Worm (Caenorhabditis elegans) whole organism, young adult: Measurements from ENCODE around the gene mboa-6.
A peak's percentile ranks its signal among the peaks of the same experiment; 100 is the strongest.

Experiments used
- B0035.1 ChIP-seq: sonication (generic microtip); optimal IDR thresholded peaks from 2 replicates; lab custom pipeline; 2016; ENCODE audit warnings: missing genetic modification characterization, mild to moderate bottlenecking, missing compliant biosample characterization, missing genotype, missing genetic modification reagents
- C06A6.2 ChIP-seq: fragments of 200-800 bp; sonication (Bioruptor generic); conservative IDR thresholded peaks from 2 replicates; pipeline ENCODE4 v1.3.6; 2022; ENCODE audit warnings: missing genetic modification characterization, missing compliant biosample characterization
- C17E4.6 ChIP-seq: fragments of 200-800 bp; sonication (Bioruptor generic); IDR thresholded peaks from 2 replicates; pipeline ENCODE4 v1.3.6; 2022; ENCODE audit warnings: missing genetic modification reagents, missing genetic modification characterization, missing compliant biosample characterization
- F10E7.11 ChIP-seq: sonication (generic microtip); optimal IDR thresholded peaks from 2 replicates; lab custom pipeline; 2017; ENCODE audit warnings: mild to moderate bottlenecking, missing genetic modification characterization, moderate library complexity, missing compliant biosample characterization
- F37B4.10 ChIP-seq: fragments of 200-800 bp; sonication (Bioruptor generic); IDR thresholded peaks from 2 replicates; pipeline ENCODE4 v1.3.6; 2022; ENCODE audit warnings: missing genetic modification characterization, missing compliant biosample characterization
- F39B2.1 ChIP-seq: fragments of 200-800 bp; sonication (Bioruptor generic); IDR thresholded peaks from 2 replicates; pipeline ENCODE4 v1.3.6; 2022; ENCODE audit warnings: missing genetic modification reagents, missing genetic modification characterization, missing compliant biosample characterization
- F55B11.4 ChIP-seq: sonication (generic microtip); optimal IDR thresholded peaks from 2 replicates; lab custom pipeline; 2016; ENCODE audit warnings: missing compliant biosample characterization, missing genetic modification characterization, borderline replicate concordance; ENCODE audit not compliant: insufficient read depth
- K11D2.4 ChIP-seq: fragments of 200-800 bp; sonication (Bioruptor generic); IDR thresholded peaks from 2 replicates; pipeline ENCODE4 v1.3.6; 2022; ENCODE audit warnings: missing genetic modification reagents, missing genetic modification characterization, missing compliant biosample characterization
- T07F8.4 ChIP-seq: sonication (generic microtip); optimal IDR thresholded peaks from 2 replicates; lab custom pipeline; 2016; ENCODE audit warnings: mild to moderate bottlenecking, missing genetic modification characterization, moderate library complexity, missing compliant biosample characterization
- Y53F4B.3 ChIP-seq: fragments of 200-800 bp; sonication (Bioruptor generic); IDR thresholded peaks from 2 replicates; pipeline ENCODE4 v1.3.6; 2022; ENCODE audit warnings: missing genetic modification reagents, missing genetic modification characterization, missing compliant biosample characterization
- Y67H2A.10 ChIP-seq: fragments of 200-800 bp; sonication (Bioruptor generic); conservative IDR thresholded peaks from 2 replicates; pipeline ENCODE4 v1.3.6; 2022; ENCODE audit warnings: missing genetic modification reagents, missing genetic modification characterization, missing compliant biosample characterization
- Y95B8A.8 ChIP-seq: fragments of 200-800 bp; sonication (Bioruptor generic); IDR thresholded peaks from 2 replicates; pipeline ENCODE4 v1.3.6; 2022; ENCODE audit warnings: missing genetic modification reagents, missing genetic modification characterization, missing compliant biosample characterization
- akir-1 ChIP-seq: fragments of 200-800 bp; sonication (Bioruptor generic); optimal IDR thresholded peaks from 2 replicates; lab custom pipeline; 2018; ENCODE audit warnings: mild to moderate bottlenecking, missing genetic modification characterization, moderate library complexity, missing compliant biosample characterization
- attf-5 ChIP-seq: fragments of 200-800 bp; sonication (Bioruptor generic); optimal IDR thresholded peaks from 2 replicates; lab custom pipeline; 2018; ENCODE audit warnings: mild to moderate bottlenecking, missing genetic modification characterization, missing compliant biosample characterization
- attf-6 ChIP-seq: fragments of 200-800 bp; sonication (Bioruptor generic); IDR thresholded peaks from 2 replicates; pipeline ENCODE4 v1.3.6; 2022; ENCODE audit warnings: missing genetic modification reagents, missing genetic modification characterization, missing compliant biosample characterization
- bed-2 ChIP-seq: fragments of 200-800 bp; sonication (Bioruptor generic); IDR thresholded peaks from 2 replicates; pipeline ENCODE4 v1.3.6; 2022; ENCODE audit warnings: missing genetic modification reagents, missing genetic modification characterization, missing compliant biosample characterization
- cebp-1 ChIP-seq, 2 experiments: fragments of 200-800 bp in 1 of 2; sonication (Bioruptor generic) in 1 of 2; sonication (generic microtip) in 1 of 2; IDR thresholded peaks in 1 of 2; optimal IDR thresholded peaks in 1 of 2; 2 replicates each; pipeline versions ENCODE4 v1.3.6 to Lab custom; 2017 to 2022; ENCODE audit warnings: missing compliant biosample characterization in 2 of 2, missing genetic modification characterization in 2 of 2, mild to moderate bottlenecking in 1 of 2, missing genetic modification reagents in 1 of 2, moderate library complexity in 1 of 2
- ceh-58 ChIP-seq: fragments of 200-800 bp; sonication (Bioruptor generic); IDR thresholded peaks from 2 replicates; pipeline ENCODE4 v1.3.6; 2022; ENCODE audit warnings: missing genetic modification characterization, missing compliant biosample characterization
- ceh-79 ChIP-seq: sonication (generic microtip); optimal IDR thresholded peaks from 2 replicates; lab custom pipeline; 2017; ENCODE audit warnings: mild to moderate bottlenecking, missing genetic modification characterization, missing compliant biosample characterization
- ceh-91 ChIP-seq: fragments of 200-800 bp; sonication (Bioruptor generic); IDR thresholded peaks from 2 replicates; pipeline ENCODE4 v1.3.6; 2022; ENCODE audit warnings: missing genetic modification reagents, missing genetic modification characterization, missing compliant biosample characterization
- chd-7 ChIP-seq: sonication (generic microtip); optimal IDR thresholded peaks from 2 replicates; lab custom pipeline; 2016; ENCODE audit warnings: mild to moderate bottlenecking, missing genetic modification characterization, moderate library complexity, missing compliant biosample characterization
- dox-1 ChIP-seq: fragments of 200-800 bp; sonication (Bioruptor generic); IDR thresholded peaks from 2 replicates; pipeline ENCODE4 v1.3.6; 2022; ENCODE audit warnings: missing genetic modification reagents, missing genetic modification characterization, missing compliant biosample characterization
- dpl-1 ChIP-seq: fragments of 150-350 bp; optimal IDR thresholded peaks from 2 replicates; lab custom pipeline; 2014; ENCODE audit warnings: missing biosample characterization, missing genetic modification reagents, missing genetic modification characterization
- egl-44 ChIP-seq: fragments of 200-800 bp; sonication (Bioruptor generic); IDR thresholded peaks from 2 replicates; pipeline ENCODE4 v1.3.6; 2022; ENCODE audit warnings: missing genetic modification reagents, missing genetic modification characterization, missing compliant biosample characterization
- fkh-3 ChIP-seq: sonication (generic microtip); optimal IDR thresholded peaks from 2 replicates; lab custom pipeline; 2016; ENCODE audit warnings: mild to moderate bottlenecking, missing genetic modification characterization, missing compliant biosample characterization
- hrde-1 ChIP-seq: sonication (generic microtip); optimal IDR thresholded peaks from 2 replicates; lab custom pipeline; 2016; ENCODE audit warnings: missing genetic modification characterization, mild to moderate bottlenecking, missing compliant biosample characterization, moderate library complexity, missing genotype, missing genetic modification reagents, borderline replicate concordance
- let-526 ChIP-seq: fragments of 200-800 bp; sonication (Bioruptor generic); IDR thresholded peaks from 2 replicates; pipeline ENCODE4 v1.3.6; 2022; ENCODE audit warnings: missing genetic modification reagents, missing genetic modification characterization, missing compliant biosample characterization
- lin-26 ChIP-seq: fragments of 200-800 bp; sonication (Bioruptor generic); IDR thresholded peaks from 2 replicates; pipeline ENCODE4 v1.3.6; 2022; ENCODE audit warnings: missing genetic modification reagents, missing genetic modification characterization, missing compliant biosample characterization
- madf-10 ChIP-seq: sonication (generic microtip); optimal IDR thresholded peaks from 2 replicates; lab custom pipeline; 2016; ENCODE audit warnings: mild to moderate bottlenecking, missing genetic modification characterization, missing compliant biosample characterization
- madf-8 ChIP-seq: fragments of 200-800 bp; sonication (Bioruptor generic); conservative IDR thresholded peaks from 2 replicates; pipeline ENCODE4 v1.3.6; 2022; ENCODE audit warnings: missing genetic modification reagents, missing genetic modification characterization, missing compliant biosample characterization
- mcd-1 ChIP-seq: fragments of 200-800 bp; sonication (Bioruptor generic); IDR thresholded peaks from 2 replicates; pipeline ENCODE4 v1.3.6; 2022; ENCODE audit warnings: missing genetic modification reagents, missing genetic modification characterization, missing compliant biosample characterization
- mes-4 ChIP-seq: sonication (generic microtip); optimal IDR thresholded peaks from 2 replicates; lab custom pipeline; 2016; ENCODE audit warnings: missing genotype, missing genetic modification characterization, missing compliant biosample characterization
- nfya-2 ChIP-seq: fragments of 200-800 bp; sonication (Bioruptor generic); IDR thresholded peaks from 2 replicates; pipeline ENCODE4 v1.3.6; 2022; ENCODE audit warnings: missing genetic modification reagents, missing genetic modification characterization, missing compliant biosample characterization
- nhr-90 ChIP-seq: sonication (generic microtip); optimal IDR thresholded peaks from 2 replicates; lab custom pipeline; 2016; ENCODE audit warnings: missing genotype, mild to moderate bottlenecking, missing genetic modification characterization, missing compliant biosample characterization
- pha-4 ChIP-seq: fragments of 150-350 bp; sonication (generic microtip); optimal IDR thresholded peaks from 2 replicates; lab custom pipeline; 2014; ENCODE audit warnings: missing biosample characterization, missing genetic modification reagents, missing genetic modification characterization
- rcor-1 ChIP-seq: fragments of 200-800 bp; sonication (Bioruptor generic); IDR thresholded peaks from 2 replicates; pipeline ENCODE4 v1.3.6; 2022; ENCODE audit warnings: missing genetic modification reagents, missing genetic modification characterization, missing compliant biosample characterization
- rpc-1 ChIP-seq, 2 experiments: fragments of 150-350 bp in 1 of 2; sonication (generic microtip) in 1 of 2; optimal IDR thresholded peaks; 2 replicates each; lab custom pipeline; 2014 to 2018; ENCODE audit warnings: missing biosample characterization in 1 of 2, missing genetic modification characterization in 1 of 2, missing genetic modification reagents in 1 of 2, missing genotype in 1 of 2
- sea-2 ChIP-seq: fragments of 200-800 bp; sonication (Bioruptor generic); IDR thresholded peaks from 2 replicates; pipeline ENCODE4 v1.3.6; 2022; ENCODE audit warnings: missing genetic modification characterization, missing compliant biosample characterization
- snpc-1.3 ChIP-seq: sonication (generic microtip); optimal IDR thresholded peaks from 2 replicates; lab custom pipeline; 2017; ENCODE audit warnings: missing genetic modification characterization, mild to moderate bottlenecking, missing compliant biosample characterization, antibody characterized with exemption, moderate library complexity, missing genotype, missing genetic modification reagents; ENCODE audit not compliant: insufficient read depth
- snpc-3.4 ChIP-seq: sonication (generic microtip); optimal IDR thresholded peaks from 2 replicates; lab custom pipeline; 2017; ENCODE audit warnings: missing genetic modification characterization, mild to moderate bottlenecking, missing compliant biosample characterization, antibody characterized with exemption, moderate library complexity, missing genotype, missing genetic modification reagents
- sptf-2 ChIP-seq: fragments of 200-800 bp; sonication (Bioruptor generic); optimal IDR thresholded peaks from 2 replicates; lab custom pipeline; 2018; ENCODE audit warnings: mild to moderate bottlenecking, missing genetic modification characterization, missing compliant biosample characterization
- tbx-9 ChIP-seq: sonication (generic microtip); optimal IDR thresholded peaks from 2 replicates; lab custom pipeline; 2016; ENCODE audit warnings: borderline replicate concordance, missing genetic modification characterization, inconsistent platforms, missing compliant biosample characterization
- unc-130 ChIP-seq: sonication (generic microtip); optimal IDR thresholded peaks from 2 replicates; lab custom pipeline; 2016; ENCODE audit warnings: missing genetic modification reagents, missing genetic modification characterization, missing compliant biosample characterization
- zim-3 ChIP-seq: sonication (generic microtip); optimal IDR thresholded peaks from 2 replicates; lab custom pipeline; 2017; ENCODE audit warnings: mild to moderate bottlenecking, missing genetic modification characterization, moderate library complexity, missing compliant biosample characterization
- ztf-22 ChIP-seq: fragments of 200-800 bp; sonication (Bioruptor generic); optimal IDR thresholded peaks from 2 replicates; lab custom pipeline; 2018; ENCODE audit warnings: mild to moderate bottlenecking, missing genetic modification characterization, moderate library complexity, missing compliant biosample characterization
- ztf-25 ChIP-seq: fragments of 200-800 bp; sonication (Bioruptor generic); IDR thresholded peaks from 2 replicates; pipeline ENCODE4 v1.3.6; 2022; ENCODE audit warnings: missing genetic modification reagents, missing genetic modification characterization, missing compliant biosample characterization
- ztf-26 ChIP-seq: sonication (generic microtip); optimal IDR thresholded peaks from 2 replicates; lab custom pipeline; 2017; ENCODE audit warnings: missing genetic modification characterization, missing compliant biosample characterization

mboa-6 gene

DNA sequence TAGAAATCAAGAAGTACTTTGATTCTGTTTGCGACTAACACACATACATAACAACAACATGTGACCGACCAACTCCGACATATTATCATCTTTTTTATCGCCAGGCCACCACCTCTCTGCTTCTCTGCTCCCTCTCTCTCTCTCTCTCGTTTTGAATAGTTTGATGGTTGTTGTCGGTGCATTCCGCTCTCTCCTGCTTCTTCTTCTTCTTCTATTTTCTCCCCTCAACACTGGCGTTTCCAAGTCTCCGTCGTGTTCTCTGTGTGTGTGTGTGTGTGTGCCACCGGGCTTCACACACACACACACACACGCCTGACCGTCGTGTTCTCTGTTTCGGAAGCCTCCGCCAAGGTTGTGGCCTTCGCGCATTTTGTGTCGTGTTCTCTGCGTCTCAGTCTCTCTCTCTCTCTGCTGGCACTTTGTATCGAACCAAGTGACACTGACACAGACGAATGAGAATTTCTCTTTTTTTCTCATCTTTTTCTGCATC lies 36.7 kb downstream of the mboa-6 start (continued):
- TF ChIP-seq sptf-2 (GFP tag; lab: Kevin White, UChicago) (no peak), Y53F4B.3 (GFP tag; lab: Robert Waterston, UW) (no peak), ztf-22 (GFP tag; lab: Kevin White, UChicago) (peak; percentile 99), let-526 (GFP tag; lab: Robert Waterston, UW) (no peak), dox-1 (peak; percentile 86), lin-26 (GFP tag; lab: Robert Waterston, UW) (0 out of 2 replicates have a peak, but pooled peaks have one; percentile 77), ceh-91 (no peak), F10E7.11 (tag; lab: Kevin White, UChicago) (no peak), akir-1 (no peak), rcor-1 (GFP tag; lab: Robert Waterston, UW) (peak; percentile 28; the same call in 1 of the 2 replicates), snpc-1.3 (tag; lab: Kevin White, UChicago) (no peak), fkh-3 (no peak), F37B4.10 (GFP tag; lab: Robert Waterston, UW) (0 out of 2 replicates have a peak, but pooled peaks have one; percentile 76), B0035.1 (tag; lab: Kevin White, UChicago) (peak; percentile 84), tbx-9 (no peak), chd-7 (tag; lab: Kevin White, UChicago) (peak; percentile 98), ztf-26 (tag; lab: Kevin White, UChicago) (peak; percentile 97), zim-3 (tag; lab: Kevin White, UChicago) (no peak), T07F8.4 (peak; percentile 55), pha-4 (tag; lab: Kevin White, UChicago) (peak; percentile 88), C17E4.6 (no peak), attf-5 (peak; percentile 92), dpl-1 (no peak), nfya-2 (GFP tag; lab: Robert Waterston, UW) (no peak), sea-2 (GFP tag; lab: Robert Waterston, UW) (0 out of 2 replicates have a peak, but pooled peaks have one; percentile 29), F55B11.4 (tag; lab: Kevin White, UChicago) (no peak), Y95B8A.8 (GFP tag; lab: Robert Waterston, UW) (no peak), ceh-58 (GFP tag; lab: Robert Waterston, UW) (no peak), snpc-3.4 (tag; lab: Kevin White, UChicago) (no peak), cebp-1 (GFP tag; IDR thresholded peaks at IDR 0.05; lab: Robert Waterston, UW) (no peak; the same call in 1 of the 2 replicates), cebp-1 (tag; optimal IDR thresholded peaks at IDR 0.05; lab: Kevin White, UChicago) (peak; percentile 95), attf-6 (no peak), unc-130 (GFP tag; lab: Kevin White, UChicago) (no peak), mes-4 (no peak), madf-8 (GFP tag; lab: Robert Waterston, UW) (no peak), rpc-1 (optimal IDR thresholded peaks at IDR 0.05; lab: Kevin White, UChicago) (no peak), rpc-1 (tag; optimal IDR thresholded peaks at IDR 0.05; lab: Kevin White, UChicago) (no peak), ceh-79 (tag; lab: Kevin White, UChicago) (no peak), nhr-90 (peak; percentile 89), egl-44 (peak; percentile 84), F39B2.1 (GFP tag; lab: Robert Waterston, UW) (no peak), K11D2.4 (GFP tag; lab: Robert Waterston, UW) (peak; percentile 91), hrde-1 (tag; lab: Kevin White, UChicago) (no peak), Y67H2A.10 (GFP tag; lab: Robert Waterston, UW) (no peak), mcd-1 (GFP tag; lab: Robert Waterston, UW) (peak; percentile 82), ztf-25 (no peak), C06A6.2 (GFP tag; lab: Robert Waterston, UW) (peak; percentile 93), madf-10 (tag; lab: Kevin White, UChicago) (peak; percentile 94), bed-2 (GFP tag; lab: Robert Waterston, UW) (no peak)
